Fruit fly (Drosophila melanogaster) S2 (cell line): ENCODE measurements around the gene CG15539.

Experiments used
- CG8478 ChIP-seq: fragments of >200 bp; optimal IDR thresholded peaks from 2 replicates; lab custom pipeline; 2018
- CTCF ChIP-seq, 2 experiments: fragments of >200 bp; optimal IDR thresholded peaks; 2 replicates each; lab custom pipeline; 2018

The CG15539 gene

DNA sequence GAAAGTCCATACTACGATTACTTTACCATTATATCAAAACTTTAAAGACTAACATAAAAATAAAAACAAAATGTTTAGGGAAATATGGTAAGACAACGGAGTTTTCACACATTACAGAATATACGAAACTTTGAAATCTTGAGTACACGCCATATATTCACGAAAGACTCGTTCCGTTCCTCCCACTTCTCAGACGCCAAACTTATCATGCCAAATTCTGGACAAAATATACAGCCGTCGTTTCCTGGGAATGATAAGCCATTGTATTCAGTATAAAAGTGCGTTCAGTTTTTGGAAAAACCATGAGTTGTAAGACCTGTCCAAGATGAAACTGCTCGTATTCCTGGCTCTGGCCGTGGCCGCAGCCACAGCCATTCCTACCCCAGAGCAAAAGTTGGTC is 17.1 kb upstream of the CG15539 start, which contains the start of gene Jon99Fi:
TSS of gene Jon99Fi (plus strand) at position 301 of the 400 bp plus-strand sequence.
- TF ChIP-seq CTCF (optimal IDR thresholded peaks at IDR 0.05; lab: Kevin White, UChicago) = no peak
- no peak for TF ChIP-seq CG8478 (lab: Kevin White, UChicago)

DNA sequence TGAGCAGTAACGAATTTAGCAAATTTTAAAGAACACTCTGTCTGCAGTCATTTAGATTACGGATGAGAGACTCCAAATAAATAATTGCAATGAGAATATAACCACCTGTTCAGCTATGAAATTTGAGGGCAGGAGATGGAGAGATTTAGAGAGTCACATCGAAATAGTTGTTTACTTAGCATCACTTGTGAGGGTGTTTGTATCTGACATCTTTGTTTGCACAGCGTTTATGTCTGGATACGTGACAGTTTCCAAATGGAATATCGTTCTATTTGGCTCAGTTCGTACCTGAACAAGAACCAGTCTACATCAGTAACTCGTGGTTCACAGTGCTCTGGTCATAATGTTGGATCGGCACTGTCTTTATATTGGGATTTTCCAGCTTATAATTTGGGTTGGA is 16.0 kb upstream of the CG15539 start, which contains the start of gene PH4alphaSG2:
TSS of gene PH4alphaSG2 (plus strand) at position 278 of the 400 bp plus-strand sequence.
- TF ChIP-seq CTCF (optimal IDR thresholded peaks at IDR 0.05; lab: Kevin White, UChicago) = no peak
- no peak for TF ChIP-seq CG8478 (lab: Kevin White, UChicago)

DNA sequence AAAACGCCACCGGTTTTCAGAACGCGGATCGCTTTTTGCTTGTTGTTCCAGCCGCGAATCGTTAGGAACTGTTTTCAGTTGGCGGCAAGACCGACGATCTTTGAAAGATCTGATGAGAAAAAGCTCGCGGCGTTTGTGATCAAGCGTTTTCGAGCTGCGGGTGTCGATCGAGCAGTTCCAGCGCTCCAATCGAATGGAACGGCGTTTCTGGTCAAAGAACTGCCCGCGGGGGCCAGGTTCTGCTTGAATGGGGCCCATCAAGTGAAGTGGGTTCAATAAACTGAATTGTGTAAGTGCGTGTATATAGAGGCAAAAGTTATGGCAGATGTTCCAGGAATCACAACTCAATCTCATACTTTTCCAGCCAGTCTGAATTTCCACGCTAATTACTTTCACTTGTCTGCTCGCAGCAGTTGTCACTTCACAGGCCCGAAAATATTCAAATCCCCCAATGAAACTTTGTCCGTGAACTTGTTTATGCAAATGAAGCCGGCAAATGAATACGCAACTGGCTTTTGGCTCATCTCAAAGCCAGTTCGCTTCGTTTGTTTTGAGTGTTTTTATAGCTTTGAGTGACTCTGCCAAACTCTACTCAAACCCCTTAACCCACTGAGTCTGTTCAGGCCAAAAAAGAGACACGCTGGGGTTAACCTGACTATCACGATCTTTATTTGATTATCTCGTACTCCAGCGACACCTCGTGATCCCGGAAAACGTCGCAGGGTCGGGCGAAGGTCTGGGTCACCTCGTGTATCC is 9.5 kb upstream of the CG15539 start, which contains the start of gene PH4alphaMP:
TSS of gene PH4alphaMP (minus strand) at position 51 of the 756 bp plus-strand sequence.
- TF ChIP-seq CG8478 (lab: Kevin White, UChicago) = no peak
- TF ChIP-seq CTCF (optimal IDR thresholded peaks at IDR 0.05; lab: Kevin White, UChicago) = no peak

DNA sequence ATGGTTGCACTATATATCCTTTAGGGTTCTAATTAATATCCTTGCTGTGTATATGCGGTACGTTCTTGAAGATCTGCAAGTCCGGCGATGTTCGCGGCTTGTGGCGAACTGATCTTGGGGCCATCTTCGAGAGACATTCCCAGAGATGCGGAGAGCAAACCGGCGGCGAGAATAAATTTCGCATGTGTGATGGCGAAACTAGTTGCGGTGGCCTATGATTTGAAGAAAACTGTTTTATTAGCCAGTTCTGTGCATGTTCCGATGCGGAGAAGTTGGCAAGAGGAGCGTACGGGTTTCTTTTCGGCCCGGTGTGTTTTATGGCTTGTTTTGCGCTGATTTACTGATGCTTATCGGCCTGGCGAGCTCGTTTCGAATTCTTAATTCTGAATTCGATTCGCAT is 5.6 kb upstream of the CG15539 start, which contains the start of gene PH4alphaNE1:
TSS of gene PH4alphaNE1 (minus strand) at position 101 of the 400 bp plus-strand sequence.
- TF ChIP-seq CG8478 (lab: Kevin White, UChicago) (no peak), CTCF (optimal IDR thresholded peaks at IDR 0.05; lab: Kevin White, UChicago) (no peak)

DNA sequence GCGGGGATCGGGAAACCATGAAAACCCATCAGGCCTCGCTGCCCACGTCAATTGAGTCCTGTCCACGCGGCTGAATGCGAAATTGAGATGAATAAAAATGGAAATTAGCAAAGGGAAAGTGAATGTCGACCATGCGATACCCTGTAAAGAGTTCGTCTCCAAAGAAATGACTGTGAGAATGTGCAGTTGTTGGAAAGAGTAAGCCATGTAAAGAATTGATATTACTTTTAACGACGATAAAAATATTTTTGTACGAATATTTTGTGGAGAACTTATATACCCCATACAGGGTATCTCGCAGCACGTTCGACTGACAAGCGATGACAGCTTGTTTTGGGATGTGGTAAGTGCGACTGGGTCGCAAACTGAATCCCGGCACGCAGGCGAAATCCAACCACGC is 4.6 kb upstream of the CG15539 start:
- TF ChIP-seq CTCF (optimal IDR thresholded peaks at IDR 0.05; lab: Kevin White, UChicago) (no peak), CG8478 (lab: Kevin White, UChicago) (no peak)

DNA sequence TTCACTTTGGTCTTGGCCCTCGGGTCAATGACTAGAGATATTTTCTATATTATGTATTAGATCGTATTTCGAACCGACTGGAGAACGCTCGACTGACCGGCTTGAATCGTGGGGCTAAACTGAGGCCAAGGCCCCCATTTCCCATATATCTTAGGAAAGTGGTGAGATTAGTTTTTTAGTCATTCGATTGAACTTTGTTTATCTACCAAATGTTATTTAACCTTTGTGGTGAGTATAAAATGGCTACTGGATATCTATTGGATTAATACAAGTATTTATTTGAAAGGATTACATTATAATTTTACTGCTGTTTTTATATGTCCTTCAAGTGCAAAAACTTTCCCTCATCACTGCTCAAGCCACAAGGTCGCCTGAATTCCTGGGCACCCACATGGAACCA is 2.4 kb upstream of the CG15539 start, which contains the start of gene CG31371:
TSS of gene CG31371 (minus strand) at position 101 of the 400 bp plus-strand sequence.
- TF ChIP-seq CG8478 (lab: Kevin White, UChicago) (no peak), CTCF (optimal IDR thresholded peaks at IDR 0.05; lab: Kevin White, UChicago) (no peak)

DNA sequence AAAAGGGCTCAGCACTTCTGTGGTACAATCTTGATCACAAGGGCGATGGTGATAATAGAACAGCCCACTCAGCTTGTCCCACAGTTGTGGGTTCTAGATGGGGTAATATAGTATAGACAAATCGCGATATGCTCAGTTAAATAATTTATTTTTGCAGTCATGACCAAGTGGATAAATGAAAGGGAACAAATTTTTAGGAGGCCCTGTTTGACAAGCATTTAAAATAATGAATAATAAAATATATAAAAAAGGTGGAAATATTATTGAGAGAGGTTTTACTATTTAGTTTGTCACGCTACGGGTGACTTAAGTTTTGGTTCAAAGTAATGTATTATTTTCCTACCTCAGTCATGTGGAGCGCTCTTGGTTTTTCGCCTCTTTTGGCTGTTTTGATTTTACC is 1.9 kb downstream of the CG15539 start, which contains the start of gene CG34041:
TSS of gene CG34041 (plus strand) at position 301 of the 400 bp plus-strand sequence.
- TF ChIP-seq CG8478 (lab: Kevin White, UChicago) = no peak
- no peak for TF ChIP-seq CTCF (optimal IDR thresholded peaks at IDR 0.05; lab: Kevin White, UChicago)

DNA sequence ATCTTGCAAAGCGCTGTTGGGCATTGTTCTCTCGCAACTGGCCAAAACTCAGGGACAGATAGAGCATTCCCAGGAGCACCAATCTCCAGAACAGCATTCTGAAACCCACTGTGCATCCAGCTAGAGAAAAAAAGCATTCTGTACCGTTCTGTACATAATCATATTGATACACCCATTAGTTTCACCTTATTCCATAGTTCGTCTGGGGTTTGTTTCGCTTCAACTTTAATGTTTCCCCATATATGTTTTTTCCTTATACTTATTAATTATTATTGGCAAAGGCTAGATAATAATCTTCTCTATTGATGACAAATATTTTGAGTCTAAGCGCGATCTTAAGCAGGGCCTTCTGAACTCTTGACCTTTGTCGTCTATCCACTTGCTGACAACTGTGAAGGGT is 6.3 kb downstream of the CG15539 start, which contains the start of gene PH4alphaNE2:
TSS of gene PH4alphaNE2 (minus strand) at position 101 of the 400 bp plus-strand sequence.
- TF ChIP-seq CTCF (optimal IDR thresholded peaks at IDR 0.05; lab: Kevin White, UChicago) (no peak), CG8478 (lab: Kevin White, UChicago) (no peak)

DNA sequence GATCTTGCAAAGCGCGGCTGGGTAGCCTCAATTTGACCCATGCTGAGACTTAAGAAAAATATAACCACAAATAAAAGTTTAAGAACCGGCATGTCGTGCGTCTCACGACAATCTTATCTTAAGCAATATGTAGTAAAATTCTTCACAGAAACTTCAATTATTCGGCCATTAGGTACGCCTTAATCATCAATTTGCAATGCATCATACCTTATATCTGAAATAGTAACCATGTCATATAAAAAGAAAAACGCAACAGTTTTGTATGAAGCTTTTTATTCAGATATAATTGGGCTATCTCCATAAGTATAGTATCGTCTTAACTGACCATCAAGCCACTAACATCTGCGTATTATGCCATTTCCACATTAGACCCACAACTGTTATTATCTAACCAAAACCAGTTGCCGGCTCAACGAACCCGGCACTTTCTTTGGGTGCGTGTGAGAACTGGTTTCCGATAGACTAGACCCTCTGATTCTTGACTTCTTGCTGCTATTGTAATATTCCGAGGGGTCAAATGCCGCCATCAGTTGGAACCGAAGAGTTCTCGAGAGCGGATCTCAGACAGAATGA is 8.6 kb downstream of the CG15539 start, which contains the start of the genes CG31524 and CG9698:
TSS of gene CG31524 (minus strand) at position 101 of the 573 bp plus-strand sequence.
TSS of gene CG9698 (plus strand) at position 523 of the 573 bp plus-strand sequence.
- TF ChIP-seq CTCF (optimal IDR thresholded peaks at IDR 0.05; lab: Kevin White, UChicago) = no peak

DNA sequence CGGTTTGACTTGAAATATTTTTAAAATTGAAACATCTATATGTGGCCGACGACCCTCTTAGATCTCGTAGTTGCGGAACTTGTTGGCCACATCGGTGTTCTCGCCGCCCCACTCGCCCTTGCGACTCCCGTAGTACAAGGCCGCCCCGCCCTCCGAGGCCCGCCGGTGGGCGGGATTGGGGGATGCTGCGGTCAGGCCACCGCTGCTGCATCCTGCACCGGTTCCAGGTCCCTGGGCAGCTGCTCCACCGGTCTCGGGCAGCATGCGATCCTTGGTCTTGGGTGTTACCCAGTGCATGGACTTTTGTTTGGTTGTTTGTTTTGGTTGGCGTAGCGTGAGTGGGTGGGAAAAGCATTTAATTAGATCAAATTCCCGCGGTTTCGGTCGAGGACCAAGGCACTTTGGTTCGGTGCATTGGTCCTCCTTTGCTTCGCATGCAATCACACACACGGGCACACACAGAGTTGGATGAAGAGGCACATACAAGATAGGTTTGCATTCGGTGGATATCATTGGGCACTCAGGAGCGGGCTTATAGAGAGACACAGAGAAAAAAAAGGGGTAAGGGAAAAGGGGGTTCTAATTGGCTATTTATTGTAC is 12.6 kb downstream of the CG15539 start:
- TF ChIP-seq CG8478 (lab: Kevin White, UChicago) = no peak
- TF ChIP-seq CTCF (optimal IDR thresholded peaks at IDR 0.05; lab: Kevin White, UChicago) = no peak

DNA sequence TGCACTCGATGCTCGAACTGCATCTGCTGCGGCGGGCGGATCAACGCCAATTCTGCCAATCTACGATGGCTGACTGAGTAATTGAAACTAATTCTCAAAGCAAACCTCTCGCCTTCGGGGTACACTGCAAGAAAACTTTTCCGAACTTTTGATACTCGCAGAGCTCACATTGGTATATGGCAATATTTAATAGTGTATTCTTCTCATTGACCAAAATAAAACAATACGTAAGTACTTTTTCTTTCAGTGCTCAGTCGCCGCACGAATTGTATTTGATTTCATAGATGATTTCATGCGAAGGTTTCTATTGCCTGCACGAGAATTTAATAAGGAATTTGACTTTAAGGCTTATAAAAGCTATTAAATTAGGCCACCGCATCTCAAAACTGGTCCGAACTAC is 19.8 kb downstream of the CG15539 start:
- no peak for TF ChIP-seq CTCF (optimal IDR thresholded peaks at IDR 0.05; lab: Kevin White, UChicago)
- no peak for TF ChIP-seq CG8478 (lab: Kevin White, UChicago)

DNA sequence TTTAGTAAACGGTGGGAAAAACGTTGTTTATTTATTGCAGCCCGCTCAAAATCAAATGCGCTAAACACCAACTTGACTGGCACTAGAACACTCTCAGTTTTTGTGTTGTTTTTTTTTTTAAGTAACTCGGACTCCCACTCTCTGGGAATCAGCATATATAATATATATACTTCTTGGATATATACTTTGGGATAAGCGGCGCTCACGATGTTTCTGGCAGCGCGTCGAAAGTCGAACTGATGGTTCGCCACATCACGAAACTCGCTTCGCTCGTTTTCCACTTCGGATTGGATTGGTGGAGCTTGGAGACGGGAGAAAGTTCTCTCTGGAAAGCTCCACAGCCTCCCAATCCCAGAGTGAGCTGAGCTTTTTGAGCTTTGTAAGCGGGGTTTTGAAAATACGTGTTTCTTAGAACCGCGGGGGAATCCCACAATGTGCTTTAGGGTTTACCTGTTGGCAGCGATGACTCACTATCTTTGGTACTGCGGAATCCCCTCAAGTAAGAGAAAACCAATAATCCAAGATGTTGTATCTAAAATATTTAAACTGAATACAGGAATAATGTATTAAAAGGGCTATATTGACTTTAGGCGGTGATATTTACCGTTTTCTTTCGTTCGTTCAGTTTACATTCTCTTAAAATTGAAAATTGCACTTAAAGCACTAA is 21.1 kb downstream of the CG15539 start, which contains the start of gene jdp:
TSS of gene jdp (minus strand) at position 239 of the 667 bp plus-strand sequence.
- TF ChIP-seq CG8478 (lab: Kevin White, UChicago) (no peak), CTCF (optimal IDR thresholded peaks at IDR 0.05; lab: Kevin White, UChicago) (no peak)

DNA sequence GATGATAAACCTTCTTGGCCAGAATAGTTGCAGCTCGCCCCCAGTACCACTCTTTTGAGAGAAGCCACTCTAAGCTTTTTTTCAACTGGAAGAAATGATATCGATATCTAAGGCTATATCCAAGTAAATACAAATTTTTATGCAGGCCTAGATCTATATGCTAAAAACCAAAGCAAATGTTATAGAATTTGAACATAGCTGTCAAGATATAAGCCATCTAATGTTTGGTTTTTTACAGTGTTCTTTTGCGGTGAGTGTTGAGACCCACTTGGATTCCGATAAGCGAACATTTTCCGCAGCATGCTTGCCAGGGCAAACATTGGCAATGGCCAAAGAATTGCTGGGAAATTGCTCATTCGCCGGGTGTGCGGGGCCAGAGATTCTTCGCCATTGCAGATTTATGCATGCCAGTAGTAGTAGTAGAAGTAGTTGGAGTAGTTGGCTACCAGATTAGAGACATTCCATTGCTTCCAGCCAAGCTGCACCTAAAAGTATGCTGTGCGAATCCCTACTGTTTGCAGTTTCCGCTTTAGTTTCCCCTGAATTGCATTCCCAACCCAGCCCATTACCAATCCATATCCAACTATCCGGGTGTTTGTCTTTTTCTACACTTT is 23.0 kb downstream of the CG15539 start:
- TF ChIP-seq CG8478 (lab: Kevin White, UChicago) = no peak
- no peak for TF ChIP-seq CTCF (optimal IDR thresholded peaks at IDR 0.05; lab: Kevin White, UChicago)
